Worm (Caenorhabditis elegans) whole organism, L1 larva: ENCODE data around the gene C54E10.7.

Source experiments
- fkh-10 ChIP-seq: sonication (generic microtip); optimal IDR thresholded peaks from 2 replicates; lab custom pipeline; 2017; ENCODE audit warnings: missing biosample characterization, missing genetic modification reagents, missing genetic modification characterization
- jun-1 ChIP-seq: fragments of 150-350 bp; optimal IDR thresholded peaks from 2 replicates; lab custom pipeline; 2014; ENCODE audit warnings: missing biosample characterization, missing genetic modification reagents, missing genetic modification characterization
- mdl-1 ChIP-seq, 2 experiments: fragments of 150-350 bp; optimal IDR thresholded peaks; 2 replicates each; lab custom pipeline; 2014 to 2017; ENCODE audit warnings: missing biosample characterization in 2 of 2, missing genetic modification characterization in 2 of 2, inconsistent platforms in 1 of 2
- nhr-11 ChIP-seq: fragments of 150-350 bp; optimal IDR thresholded peaks from 2 replicates; lab custom pipeline; 2014; ENCODE audit warnings: missing biosample characterization, missing genetic modification characterization
- nhr-237 ChIP-seq: fragments of 150-350 bp; optimal IDR thresholded peaks from 2 replicates; lab custom pipeline; 2014; ENCODE audit warnings: missing biosample characterization, missing genetic modification characterization
- nhr-90 ChIP-seq: sonication (generic microtip); optimal IDR thresholded peaks from 2 replicates; lab custom pipeline; 2016; ENCODE audit warnings: mild to moderate bottlenecking, missing genetic modification characterization, missing compliant biosample characterization; ENCODE audit not compliant: poor library complexity
- pqm-1 ChIP-seq: sonication (generic microtip); optimal IDR thresholded peaks from 3 replicates; lab custom pipeline; 2017; ENCODE audit warnings: missing biosample characterization, missing genetic modification characterization
- skn-1 ChIP-seq: fragments of 150-350 bp; optimal IDR thresholded peaks from 2 replicates; lab custom pipeline; 2014; ENCODE audit warnings: missing biosample characterization, missing genetic modification characterization
- unc-62 ChIP-seq: fragments of 150-350 bp; optimal IDR thresholded peaks from 2 replicates; lab custom pipeline; 2014; ENCODE audit warnings: missing biosample characterization, missing genetic modification reagents, missing genetic modification characterization
- ztf-4 ChIP-seq: fragments of 150-350 bp; optimal IDR thresholded peaks from 2 replicates; lab custom pipeline; 2014; ENCODE audit warnings: missing biosample characterization, missing genetic modification characterization

ce11 chrV:18821569-18821968 lies 10.1 kb downstream of the C54E10.7 start:
- TF ChIP-seq nhr-90 (tag; lab: Kevin White, UChicago) (no peak), fkh-10 (peak; percentile 91), skn-1 (tag; lab: Kevin White, UChicago) (no peak), unc-62 (GFP tag; lab: Kevin White, UChicago) (no peak), jun-1 (no peak), nhr-11 (tag; lab: Kevin White, UChicago) (no peak), ztf-4 (tag; lab: Kevin White, UChicago) (no peak), nhr-237 (no peak), pqm-1 (tag; lab: Kevin White, UChicago) (no peak), mdl-1 (tag; optimal IDR thresholded peaks at IDR 0.05; lab: Kevin White, UChicago) (no peak)
